Worm (Caenorhabditis elegans): ENCODE measurements around the gene tra-4.

Gene tra-4

DNA sequence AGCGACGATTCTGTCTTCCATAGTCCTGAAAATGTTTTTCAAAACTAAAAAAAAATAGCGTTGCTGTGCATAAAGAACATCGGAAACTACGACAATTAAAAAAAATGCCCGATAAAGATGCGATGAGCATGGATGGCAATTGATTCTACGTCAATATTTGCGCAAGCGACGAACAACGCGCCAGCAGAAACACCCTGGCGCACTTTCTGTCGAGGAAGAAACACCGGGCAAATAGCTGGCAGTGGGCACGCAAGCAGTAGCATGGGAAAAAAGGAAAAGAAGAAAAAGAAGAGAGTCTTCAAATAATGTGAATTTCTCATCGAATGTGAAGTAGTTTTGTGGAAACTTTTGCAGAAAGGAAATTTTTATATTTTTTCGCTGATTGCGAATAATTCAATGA lies 47.8 kb downstream of the tra-4 start, which contains the start of gene C14A11.9:
TSS of gene C14A11.9 (minus strand) at position 27 of the 400 bp plus-strand sequence.
- peak; percentile 60 for TF ChIP-seq flt-1 (GFP tag; IDR thresholded peaks at IDR 0.05)
- peak; percentile 66 for TF ChIP-seq tbx-11 (GFP tag; IDR thresholded peaks at IDR 0.05)
- TF ChIP-seq tra-4 (tag; optimal IDR thresholded peaks at IDR 0.05): no peak
- no peak for TF ChIP-seq hmbx-1 (tag; optimal IDR thresholded peaks at IDR 0.05)
- TF ChIP-seq ceh-13 (GFP tag; optimal IDR thresholded peaks at IDR 0.05): no peak
- TF ChIP-seq tbx-37 (GFP tag; conservative IDR thresholded peaks at IDR 0.05): peak; percentile 26; the same call in 1 of the 2 replicates
- no peak for TF ChIP-seq aly-1 (tag; optimal IDR thresholded peaks at IDR 0.05)
- TF ChIP-seq hmg-4 (GFP tag; optimal IDR thresholded peaks at IDR 0.05): peak; percentile 85
- TF ChIP-seq sea-1 (GFP tag; conservative IDR thresholded peaks at IDR 0.05): 0 out of 2 replicates have a peak, but pooled peaks have one; percentile 31
- peak; percentile 82 for TF ChIP-seq F13C5.2 (tag; optimal IDR thresholded peaks at IDR 0.05)
- TF ChIP-seq ets-7 (tag; optimal IDR thresholded peaks at IDR 0.05): no peak
- peak; percentile 36 for TF ChIP-seq hnd-1 (tag; optimal IDR thresholded peaks at IDR 0.05)
- no peak for TF ChIP-seq B0310.2 (tag; optimal IDR thresholded peaks at IDR 0.05)
- no peak for TF ChIP-seq ceh-36 (tag; optimal IDR thresholded peaks at IDR 0.05)
- TF ChIP-seq pes-1 (GFP tag; IDR thresholded peaks at IDR 0.05): peak; percentile 64; the same call in 1 of the 2 replicates
- TF ChIP-seq scrt-1 (GFP tag; IDR thresholded peaks at IDR 0.05): peak; percentile 30; the same call in 1 of the 2 replicates
- TF ChIP-seq ama-1 (optimal IDR thresholded peaks at IDR 0.05): no peak

DNA sequence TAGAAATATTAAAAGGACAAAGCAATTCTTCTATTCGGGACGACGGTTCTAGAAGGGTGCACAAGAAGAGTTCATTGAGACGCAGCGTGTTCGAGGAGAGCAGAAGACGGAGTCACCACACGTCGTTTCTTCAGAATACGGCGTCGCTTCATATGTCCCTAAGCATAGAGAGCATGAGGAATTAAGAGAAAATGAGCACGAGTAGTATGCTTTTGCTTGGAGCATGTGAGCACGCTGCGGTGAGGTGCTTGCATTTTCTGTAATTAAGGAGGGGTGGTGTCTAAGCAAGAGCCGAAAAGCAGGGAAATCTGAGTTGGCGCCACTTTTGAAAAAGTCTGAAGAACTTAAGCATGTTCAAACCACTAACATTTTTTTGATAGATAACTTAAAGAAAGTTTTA lies 50.0 kb downstream of the tra-4 start, which contains the start of gene C14A11.5:
TSS of gene C14A11.5 (minus strand) at position 139 of the 400 bp plus-strand sequence.
- TF ChIP-seq hmbx-1 (tag; optimal IDR thresholded peaks at IDR 0.05) (no peak), ama-1 (optimal IDR thresholded peaks at IDR 0.05) (no peak), tra-4 (tag; optimal IDR thresholded peaks at IDR 0.05) (no peak), ceh-13 (GFP tag; optimal IDR thresholded peaks at IDR 0.05) (no peak), tbx-11 (GFP tag; IDR thresholded peaks at IDR 0.05) (no peak), aly-1 (tag; optimal IDR thresholded peaks at IDR 0.05) (no peak), flt-1 (GFP tag; IDR thresholded peaks at IDR 0.05) (no peak), B0310.2 (tag; optimal IDR thresholded peaks at IDR 0.05) (no peak), hmg-4 (GFP tag; optimal IDR thresholded peaks at IDR 0.05) (no peak), F13C5.2 (tag; optimal IDR thresholded peaks at IDR 0.05) (no peak), ceh-36 (tag; optimal IDR thresholded peaks at IDR 0.05) (no peak)

Measured in whole organism, early embryonic.